Fruit fly (Drosophila melanogaster) Kc167 (cell line): ENCODE measurements around the gene Acp29AB.

Source experiments
- Myc ChIP-seq: fragments of >200 bp; optimal IDR thresholded peaks from 2 replicates; lab custom pipeline; 2017; ENCODE audit warnings: missing external identifiers
- Sin3A ChIP-seq: fragments of >200 bp; optimal IDR thresholded peaks from 2 replicates; lab custom pipeline; 2018; ENCODE audit warnings: missing external identifiers
- h ChIP-seq: fragments of >200 bp; optimal IDR thresholded peaks from 3 replicates; lab custom pipeline; 2018; ENCODE audit warnings: missing external identifiers
- insv ChIP-seq: fragments of >200 bp; optimal IDR thresholded peaks from 3 replicates; lab custom pipeline; 2018; ENCODE audit warnings: missing external identifiers
- psq ChIP-seq: fragments of >200 bp; optimal IDR thresholded peaks from 2 replicates; lab custom pipeline; 2017; ENCODE audit warnings: missing external identifiers

dm6 chr2L:8425212-8425611, 32.2 kb upstream of the Acp29AB start:
- TF ChIP-seq psq (lab: Kevin White, UChicago): no peak
- TF ChIP-seq h (lab: Kevin White, UChicago): no peak
- TF ChIP-seq insv (lab: Kevin White, UChicago): no peak
- TF ChIP-seq Myc (lab: Kevin White, UChicago): no peak
- no peak for TF ChIP-seq Sin3A (lab: Kevin White, UChicago)
